Worm (Caenorhabditis elegans): ENCODE results near the gene T09A5.15.

T09A5.15 gene

ce11 chrII:7880373-7880862 lies 22.7 kb downstream of the T09A5.15 start, which contains the start of gene perm-1 (continued):
- TF ChIP-seq ceh-58 (GFP tag; IDR thresholded peaks at IDR 0.05) (no peak), ceh-91 (GFP tag; IDR thresholded peaks at IDR 0.05) (peak; percentile 96), dox-1 (GFP tag; IDR thresholded peaks at IDR 0.05) (peak; percentile 85), unc-130 (GFP tag; optimal IDR thresholded peaks at IDR 0.05) (peak; percentile 93), ztf-18 (tag; optimal IDR thresholded peaks at IDR 0.05) (peak; percentile 44), let-607 (tag; optimal IDR thresholded peaks at IDR 0.05) (no peak), ekl-4 (GFP tag; IDR thresholded peaks at IDR 0.05) (peak; percentile 81), snpc-3.4 (tag; optimal IDR thresholded peaks at IDR 0.05) (peak; percentile 94), madf-3 (GFP tag; IDR thresholded peaks at IDR 0.05) (peak; percentile 91), F33H1.4 (GFP tag; IDR thresholded peaks at IDR 0.05) (peak; percentile 98), attf-3 (GFP tag; conservative IDR thresholded peaks at IDR 0.05) (peak; percentile 51; the same call in 1 of the 2 replicates), efl-1 (GFP tag; optimal IDR thresholded peaks at IDR 0.05) (peak; percentile 96), F23B12.7 (tag; optimal IDR thresholded peaks at IDR 0.05; ENCODE audit: insufficient read depth) (peak; percentile 37), mcd-1 (GFP tag; IDR thresholded peaks at IDR 0.05) (peak; percentile 65; the same call in 1 of the 2 replicates), madf-8 (GFP tag; conservative IDR thresholded peaks at IDR 0.05) (peak; percentile 96), atf-7 (tag; optimal IDR thresholded peaks at IDR 0.05) (no peak), C17E4.6 (GFP tag; IDR thresholded peaks at IDR 0.05) (0 out of 2 replicates have a peak, but pooled peaks have one; percentile 60), snpc-1.3 (tag; optimal IDR thresholded peaks at IDR 0.05; ENCODE audit: insufficient read depth) (peak; percentile 82), madf-6 (GFP tag; IDR thresholded peaks at IDR 0.05) (peak; percentile 99), hlh-26 (GFP tag; conservative IDR thresholded peaks at IDR 0.05) (no peak), F49E8.2 (tag; optimal IDR thresholded peaks at IDR 0.05; ENCODE audit: insufficient read depth) (peak; percentile 87), tbx-9 (tag; optimal IDR thresholded peaks at IDR 0.05; ENCODE audit: borderline replicate concordance) (no peak), D2030.7 (GFP tag; IDR thresholded peaks at IDR 0.05) (peak; percentile 96), ccch-3 (GFP tag; optimal IDR thresholded peaks at IDR 0.05) (no peak), F52B5.7 (tag; optimal IDR thresholded peaks at IDR 0.05) (no peak), ztf-28 (GFP tag; IDR thresholded peaks at IDR 0.05) (peak; percentile 71; the same call in 1 of the 2 replicates), hrde-1 (tag; optimal IDR thresholded peaks at IDR 0.05; ENCODE audit: borderline replicate concordance) (peak; percentile 47), rcor-1 (GFP tag; IDR thresholded peaks at IDR 0.05) (peak; percentile 90), Y53F4B.3 (GFP tag; IDR thresholded peaks at IDR 0.05) (peak; percentile 60; the same call in 1 of the 2 replicates), snpc-4 (GFP tag; optimal IDR thresholded peaks at IDR 0.05) (peak; percentile 64), snpc-4 (tag; optimal IDR thresholded peaks at IDR 0.05) (peak in 2 of 4 experiments; percentile 57 to 60), B0261.1 (tag; optimal IDR thresholded peaks at IDR 0.05) (no peak), tbp1 (GFP tag; optimal IDR thresholded peaks at IDR 0.05) (peak; percentile 61), B0019.2 (GFP tag; conservative IDR thresholded peaks at IDR 0.05) (peak; percentile 84), Y56A3A.18 (GFP tag; IDR thresholded peaks at IDR 0.05) (no peak), athp-1 (tag; optimal IDR thresholded peaks at IDR 0.05) (peak; percentile 86)

ce11 chrII:7884898-7885297 lies 27.1 kb downstream of the T09A5.15 start:
- TF ChIP-seq cebp-1 (GFP tag; IDR thresholded peaks at IDR 0.05) (peak; percentile 43; the same call in 1 of the 2 replicates), cebp-1 (tag; optimal IDR thresholded peaks at IDR 0.05) (peak; percentile 89), athp-1 (tag; optimal IDR thresholded peaks at IDR 0.05) (no peak), attf-3 (GFP tag; conservative IDR thresholded peaks at IDR 0.05) (no peak), F57C9.4 (tag; optimal IDR thresholded peaks at IDR 0.05) (no peak), nhr-27 (tag; optimal IDR thresholded peaks at IDR 0.05) (no peak), Y95B8A.8 (GFP tag; IDR thresholded peaks at IDR 0.05) (no peak), attf-5 (GFP tag; optimal IDR thresholded peaks at IDR 0.05) (no peak), zfh-2 (GFP tag; conservative IDR thresholded peaks at IDR 0.05) (no peak), ceh-79 (tag; optimal IDR thresholded peaks at IDR 0.05) (no peak), ceh-27 (GFP tag; optimal IDR thresholded peaks at IDR 0.05) (peak; percentile 12), ztf-3 (GFP tag; optimal IDR thresholded peaks at IDR 0.05) (no peak), ztf-6 (GFP tag; IDR thresholded peaks at IDR 0.05) (no peak), madf-6 (GFP tag; IDR thresholded peaks at IDR 0.05) (no peak), chd-7 (tag; optimal IDR thresholded peaks at IDR 0.05) (no peak), ccch-3 (GFP tag; optimal IDR thresholded peaks at IDR 0.05) (no peak)
